Fruit fly (Drosophila melanogaster): Measurements from ENCODE around the gene PNUTS.

The PNUTS gene

dm6 chr2L:845341-846004 lies 24.8 kb upstream of the PNUTS start (continued):
- TF ChIP-seq CG3281 (GFP tag; optimal IDR thresholded peaks at IDR 0.05): peak; percentile 87
- TF ChIP-seq Awh (GFP tag; IDR thresholded peaks at IDR 0.05): peak; percentile 87
- peak; percentile 54 for TF ChIP-seq CG17186 (GFP tag; optimal IDR thresholded peaks at IDR 0.05)
- no peak for TF ChIP-seq Scr (GFP tag; IDR thresholded peaks at IDR 0.05; ENCODE audit: partially characterized antibody)
- TF ChIP-seq fru (optimal IDR thresholded peaks at IDR 0.05): no peak
- TF ChIP-seq CG32772 (GFP tag; IDR thresholded peaks at IDR 0.05): peak; percentile 83
- peak; percentile 78 for TF ChIP-seq CG1024 (GFP tag; IDR thresholded peaks at IDR 0.05)
- TF ChIP-seq fd96Cb (tag; optimal IDR thresholded peaks at IDR 0.05): peak; percentile 82
- no peak for TF ChIP-seq Jarid2 (GFP tag; optimal IDR thresholded peaks at IDR 0.05)
- peak; percentile 67; the same call in 2 of the 3 replicates for TF ChIP-seq CG3726 (GFP tag; IDR thresholded peaks at IDR 0.05)
- TF ChIP-seq org-1 (GFP tag; optimal IDR thresholded peaks at IDR 0.05): peak; percentile 81
- peak; percentile 87 for TF ChIP-seq ATbp (GFP tag; optimal IDR thresholded peaks at IDR 0.05)
- peak; percentile 8 for TF ChIP-seq CG15073 (GFP tag; optimal IDR thresholded peaks at IDR 0.05)
- no peak for TF ChIP-seq yki (optimal IDR thresholded peaks at IDR 0.05)
- TF ChIP-seq Aef1 (GFP tag; IDR thresholded peaks at IDR 0.05): peak; percentile 83
- TF ChIP-seq Dek (tag; optimal IDR thresholded peaks at IDR 0.05): peak; percentile 84
- TF ChIP-seq CkIIα-i1 (GFP tag; IDR thresholded peaks at IDR 0.05): 0 out of 2 replicates have a peak, but pooled peaks have one; percentile 33
- TF ChIP-seq dati (GFP tag; IDR thresholded peaks at IDR 0.05): peak; percentile 84
- TF ChIP-seq Elba2 (GFP tag; optimal IDR thresholded peaks at IDR 0.05): no peak
- peak; percentile 87 for TF ChIP-seq Nf-YA (GFP tag; IDR thresholded peaks at IDR 0.05)
- peak; percentile 79 to 87 for TF ChIP-seq Pdp1 (GFP tag; optimal IDR thresholded peaks at IDR 0.05)
- TF ChIP-seq Bdp1 (GFP tag; optimal IDR thresholded peaks at IDR 0.05): peak; percentile 60
- TF ChIP-seq tio (GFP tag; optimal IDR thresholded peaks at IDR 0.05): peak; percentile 54
- peak; percentile 81 for TF ChIP-seq CG18764 (GFP tag; optimal IDR thresholded peaks at IDR 0.05)
- TF ChIP-seq B-H2 (GFP tag; optimal IDR thresholded peaks at IDR 0.05): peak; percentile 72
- peak; percentile 85 for TF ChIP-seq CG6689 (GFP tag; IDR thresholded peaks at IDR 0.05)
- peak; percentile 85 for TF ChIP-seq ERR (GFP tag; optimal IDR thresholded peaks at IDR 0.05)
- peak; percentile 79 for TF ChIP-seq schlank (tag; optimal IDR thresholded peaks at IDR 0.05)
- peak; percentile 17 for TF ChIP-seq CG10565 (GFP tag; optimal IDR thresholded peaks at IDR 0.05)
- peak; percentile 70 for TF ChIP-seq CG8281 (tag; optimal IDR thresholded peaks at IDR 0.05)
- peak; percentile 75 for TF ChIP-seq CG4707 (GFP tag; optimal IDR thresholded peaks at IDR 0.05)
- TF ChIP-seq Dad (GFP tag; optimal IDR thresholded peaks at IDR 0.05): peak; percentile 77
- TF ChIP-seq CG42726 (GFP tag; IDR thresholded peaks at IDR 0.05; ENCODE audit: partially characterized antibody): no peak
- peak; percentile 91 for TF ChIP-seq jumu (GFP tag; optimal IDR thresholded peaks at IDR 0.05)
- TF ChIP-seq Sox100B (GFP tag; optimal IDR thresholded peaks at IDR 0.05): peak; percentile 73
- TF ChIP-seq H2.0 (GFP tag; IDR thresholded peaks at IDR 0.05): peak; percentile 92
- peak; percentile 83 for TF ChIP-seq cwo (GFP tag; optimal IDR thresholded peaks at IDR 0.05)
- TF ChIP-seq bbx (GFP tag; IDR thresholded peaks at IDR 0.05; ENCODE audit: partially characterized antibody): no peak
- TF ChIP-seq CG31224 (GFP tag; IDR thresholded peaks at IDR 0.05): peak; percentile 80; the same call in 1 of the 2 replicates
- TF ChIP-seq CG17912 (GFP tag; optimal IDR thresholded peaks at IDR 0.05): peak; percentile 7
- no peak for TF ChIP-seq CG14860 (GFP tag; IDR thresholded peaks at IDR 0.05; ENCODE audit: partially characterized antibody)
- peak; percentile 78 for TF ChIP-seq CG12744 (GFP tag; optimal IDR thresholded peaks at IDR 0.05)
- peak; percentile 88 for TF ChIP-seq Ada2b (GFP tag; IDR thresholded peaks at IDR 0.05)
- peak; percentile 75 for TF ChIP-seq CG1602 (GFP tag; optimal IDR thresholded peaks at IDR 0.05)
- peak; percentile 83 for TF ChIP-seq phol (tag; optimal IDR thresholded peaks at IDR 0.05)
- TF ChIP-seq CG7928 (GFP tag; optimal IDR thresholded peaks at IDR 0.05): peak; percentile 52
- peak; percentile 83 for TF ChIP-seq CG3847 (GFP tag; IDR thresholded peaks at IDR 0.05)
- peak; percentile 85 for TF ChIP-seq zfh2 (GFP tag; optimal IDR thresholded peaks at IDR 0.05)
- TF ChIP-seq CG8944 (GFP tag; optimal IDR thresholded peaks at IDR 0.05): peak; percentile 84
- TF ChIP-seq NK7.1 (GFP tag; optimal IDR thresholded peaks at IDR 0.05): peak; percentile 83

Data from whole organism, embryonic.